Worm (Caenorhabditis elegans): ENCODE data around the gene cyn-11.

Gene cyn-11

DNA sequence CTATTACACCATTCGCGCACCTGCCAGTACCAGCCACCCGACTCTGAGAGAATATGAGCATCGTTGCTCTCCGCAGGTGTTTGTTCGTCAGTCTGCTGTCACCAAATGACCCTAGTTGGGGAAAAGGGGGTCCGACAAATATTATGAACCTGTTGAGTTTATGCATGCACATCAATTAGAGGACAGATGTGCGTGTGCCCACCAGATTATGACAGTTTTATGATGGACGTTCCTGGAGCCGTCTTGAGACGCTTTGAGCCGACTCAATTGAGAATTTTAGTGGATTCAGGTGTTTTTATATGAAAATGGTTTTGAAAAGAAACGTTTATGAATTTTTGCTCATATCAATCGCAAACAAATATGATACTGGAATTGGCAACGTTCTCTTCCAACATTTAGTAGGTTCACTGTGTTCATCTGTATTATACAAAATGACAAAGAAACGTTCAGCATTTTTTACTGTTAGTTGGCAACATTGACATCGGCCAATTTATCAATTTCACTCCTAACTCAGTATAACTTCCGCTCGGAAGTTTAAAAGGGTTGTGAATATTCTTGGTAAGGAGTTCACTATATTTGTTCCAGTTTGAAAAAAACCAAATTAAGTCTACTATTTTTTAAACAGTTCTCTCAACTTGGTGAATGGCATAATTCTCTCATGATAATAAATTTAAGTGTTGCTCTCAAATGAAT is 31.3 kb upstream of the cyn-11 start (continued):
- TF ChIP-seq lin-26 (GFP tag; IDR thresholded peaks at IDR 0.05) (peak; percentile 88), zfh-2 (GFP tag; conservative IDR thresholded peaks at IDR 0.05) (peak; percentile 70), K11D2.4 (GFP tag; IDR thresholded peaks at IDR 0.05) (peak; percentile 78), ceh-100 (GFP tag; IDR thresholded peaks at IDR 0.05) (peak; percentile 20; the same call in 1 of the 2 replicates), B0261.1 (tag; optimal IDR thresholded peaks at IDR 0.05) (no peak), Y56A3A.18 (GFP tag; IDR thresholded peaks at IDR 0.05) (peak; percentile 86; the same call in 1 of the 2 replicates), dox-1 (GFP tag; IDR thresholded peaks at IDR 0.05) (peak; percentile 75), xnd-1 (tag; optimal IDR thresholded peaks at IDR 0.05) (no peak), zim-3 (tag; optimal IDR thresholded peaks at IDR 0.05) (no peak), madf-8 (GFP tag; conservative IDR thresholded peaks at IDR 0.05) (no peak), Y67H2A.10 (GFP tag; conservative IDR thresholded peaks at IDR 0.05) (no peak), akir-1 (GFP tag; optimal IDR thresholded peaks at IDR 0.05) (peak; percentile 19), lag-1 (GFP tag; IDR thresholded peaks at IDR 0.05) (no peak), ztf-22 (GFP tag; optimal IDR thresholded peaks at IDR 0.05) (peak; percentile 62), efl-1 (GFP tag; optimal IDR thresholded peaks at IDR 0.05) (peak; percentile 8), die-1 (tag; optimal IDR thresholded peaks at IDR 0.05) (peak; percentile 40), somi-1 (GFP tag; optimal IDR thresholded peaks at IDR 0.05) (peak; percentile 82), dpl-1 (GFP tag; optimal IDR thresholded peaks at IDR 0.05) (peak; percentile 5), K12H6.12 (tag; optimal IDR thresholded peaks at IDR 0.05) (peak; percentile 75), snpc-4 (GFP tag; optimal IDR thresholded peaks at IDR 0.05) (no peak), snpc-4 (tag; optimal IDR thresholded peaks at IDR 0.05) (peak in 1 of 4 experiments; percentile 25), ets-4 (GFP tag; optimal IDR thresholded peaks at IDR 0.05) (no peak), madf-3 (GFP tag; IDR thresholded peaks at IDR 0.05) (peak; percentile 66; the same call in 1 of the 2 replicates), Y95B8A.8 (GFP tag; IDR thresholded peaks at IDR 0.05) (peak; percentile 82; the same call in 1 of the 2 replicates), nfya-2 (GFP tag; IDR thresholded peaks at IDR 0.05) (no peak), T07F8.4 (tag; optimal IDR thresholded peaks at IDR 0.05) (peak; percentile 6), hlh-26 (GFP tag; conservative IDR thresholded peaks at IDR 0.05) (0 out of 2 replicates have a peak, but pooled peaks have one; percentile 18), mel-28 (tag; optimal IDR thresholded peaks at IDR 0.05; ENCODE audit: borderline replicate concordance) (peak; percentile 12), F52B5.7 (tag; optimal IDR thresholded peaks at IDR 0.05) (peak; percentile 85), bed-2 (GFP tag; IDR thresholded peaks at IDR 0.05) (no peak), nhr-80 (tag; optimal IDR thresholded peaks at IDR 0.05) (peak; percentile 59), atf-7 (tag; optimal IDR thresholded peaks at IDR 0.05) (peak; percentile 2)

DNA sequence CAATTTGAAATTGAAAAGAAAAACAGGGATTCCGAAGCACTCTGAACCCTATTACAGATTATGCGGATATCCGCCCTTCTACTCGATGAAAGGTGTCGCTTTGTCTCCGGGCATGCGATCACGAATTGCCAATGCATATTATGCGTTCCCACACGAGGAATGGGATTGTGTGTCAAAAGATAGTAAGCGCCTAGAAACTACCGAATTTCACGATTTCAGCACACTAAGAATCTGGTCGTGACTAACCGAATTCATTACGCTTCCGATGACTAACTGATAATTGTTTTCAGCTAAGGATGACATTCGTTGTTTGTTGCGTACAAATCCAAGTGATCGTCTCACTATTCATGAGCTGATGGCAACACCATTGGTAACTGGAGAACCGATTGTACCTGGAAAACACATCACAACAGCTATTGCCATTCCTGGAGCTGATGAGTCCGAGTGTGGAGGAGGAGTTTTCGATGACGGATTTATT is 30.3 kb upstream of the cyn-11 start:
- peak; percentile 56 for TF ChIP-seq ZK185.1 (tag; optimal IDR thresholded peaks at IDR 0.05; ENCODE audit: poor library complexity, severe bottlenecking)
- TF ChIP-seq ztf-26 (tag; optimal IDR thresholded peaks at IDR 0.05), result peak; percentile 47
- TF ChIP-seq ztf-22 (GFP tag; optimal IDR thresholded peaks at IDR 0.05), result no peak
- TF ChIP-seq fkh-3 (tag; optimal IDR thresholded peaks at IDR 0.05), result peak; percentile 31
- peak; percentile 52; the same call in 1 of the 2 replicates for TF ChIP-seq dox-1 (GFP tag; IDR thresholded peaks at IDR 0.05)
- TF ChIP-seq egl-44 (GFP tag; IDR thresholded peaks at IDR 0.05), result 0 out of 2 replicates have a peak, but pooled peaks have one; percentile 16
- peak; percentile 37 for TF ChIP-seq gei-17 (GFP tag; optimal IDR thresholded peaks at IDR 0.05)
- no peak for TF ChIP-seq F55B11.4 (tag; optimal IDR thresholded peaks at IDR 0.05; ENCODE audit: borderline replicate concordance, insufficient read depth)
- peak; percentile 23 for TF ChIP-seq athp-1 (tag; optimal IDR thresholded peaks at IDR 0.05)
- TF ChIP-seq tbx-9 (tag; optimal IDR thresholded peaks at IDR 0.05; ENCODE audit: borderline replicate concordance), result no peak
- peak; percentile 64; the same call in 1 of the 2 replicates for TF ChIP-seq madf-3 (GFP tag; IDR thresholded peaks at IDR 0.05)
- TF ChIP-seq K11D2.4 (GFP tag; IDR thresholded peaks at IDR 0.05), result peak; percentile 44
- TF ChIP-seq attf-6 (GFP tag; IDR thresholded peaks at IDR 0.05), result no peak
- peak; percentile 45 for TF ChIP-seq T26A5.8 (tag; optimal IDR thresholded peaks at IDR 0.05)
- TF ChIP-seq F23B12.7 (tag; optimal IDR thresholded peaks at IDR 0.05; ENCODE audit: insufficient read depth), result no peak
- TF ChIP-seq F52B5.7 (tag; optimal IDR thresholded peaks at IDR 0.05), result peak; percentile 24
- TF ChIP-seq hlh-12 (tag; optimal IDR thresholded peaks at IDR 0.05), result no peak
- no peak for TF ChIP-seq egrh-3 (GFP tag; IDR thresholded peaks at IDR 0.05)
- TF ChIP-seq ama-1 (optimal IDR thresholded peaks at IDR 0.05), result peak; percentile 23
- no peak for TF ChIP-seq ama-1 (GFP tag; optimal IDR thresholded peaks at IDR 0.05)
- TF ChIP-seq madf-6 (GFP tag; IDR thresholded peaks at IDR 0.05), result no peak
